Worm (Caenorhabditis elegans) whole organism, L4 larva: ENCODE measurements around the gene Y49E10.29.

Source experiments
- D1046.2 ChIP-seq: fragments of 200-800 bp; sonication (Bioruptor generic); IDR thresholded peaks from 2 replicates; pipeline ENCODE4 v1.3.6; 2022; ENCODE audit warnings: missing genetic modification characterization, missing compliant biosample characterization
- F10B5.3 ChIP-seq: sonication (generic microtip); optimal IDR thresholded peaks from 2 replicates; lab custom pipeline; 2016; ENCODE audit warnings: mild to moderate bottlenecking, missing genetic modification characterization, missing compliant biosample characterization
- F26F4.8 ChIP-seq: fragments of 200-800 bp; sonication (Bioruptor generic); conservative IDR thresholded peaks from 2 replicates; pipeline ENCODE4 v1.3.6; 2022; ENCODE audit warnings: missing genetic modification characterization, missing compliant biosample characterization
- F37D6.2 ChIP-seq: sonication (generic microtip); optimal IDR thresholded peaks from 2 replicates; lab custom pipeline; 2016; ENCODE audit warnings: mild to moderate bottlenecking, missing genetic modification characterization, missing compliant biosample characterization
- F44E2.7 ChIP-seq: fragments of 200-800 bp; sonication (Bioruptor generic); IDR thresholded peaks from 2 replicates; pipeline ENCODE4 v2.1.2; 2022; ENCODE audit warnings: missing genetic modification characterization, missing compliant biosample characterization
- F49E8.2 ChIP-seq: sonication (generic microtip); optimal IDR thresholded peaks from 2 replicates; lab custom pipeline; 2016; ENCODE audit warnings: missing compliant biosample characterization, mild to moderate bottlenecking, missing genetic modification characterization, borderline replicate concordance
- R02D3.7 ChIP-seq: fragments of 150-350 bp; sonication (generic microtip); optimal IDR thresholded peaks from 3 replicates; lab custom pipeline; 2014; ENCODE audit warnings: missing biosample characterization, missing genetic modification characterization
- T26A8.4 ChIP-seq: fragments of 200-800 bp; sonication (Bioruptor generic); IDR thresholded peaks from 2 replicates; pipeline ENCODE4 v1.3.6; 2022; ENCODE audit warnings: missing genetic modification characterization, missing compliant biosample characterization
- Y105C5A.15 ChIP-seq: fragments of 200-800 bp; sonication (Bioruptor generic); IDR thresholded peaks from 2 replicates; pipeline ENCODE4 v1.3.6; 2022; ENCODE audit warnings: missing genetic modification characterization, missing compliant biosample characterization
- Y75B8A.6 ChIP-seq: fragments of 200-800 bp; sonication (Bioruptor generic); IDR thresholded peaks from 2 replicates; pipeline ENCODE4 v1.3.6; 2022; ENCODE audit warnings: missing genetic modification reagents, missing genetic modification characterization, missing compliant biosample characterization
- ZK337.2 ChIP-seq: fragments of 200-800 bp; sonication (Bioruptor generic); IDR thresholded peaks from 2 replicates; pipeline ENCODE4 v1.3.6; 2022; ENCODE audit warnings: missing genetic modification reagents, missing genetic modification characterization, missing compliant biosample characterization
- aly-2 ChIP-seq: sonication (generic microtip); optimal IDR thresholded peaks from 2 replicates; lab custom pipeline; 2018; ENCODE audit warnings: missing biosample characterization, missing genetic modification characterization
- attf-4 ChIP-seq: sonication (generic microtip); optimal IDR thresholded peaks from 3 replicates; lab custom pipeline; 2017; ENCODE audit warnings: missing biosample characterization, missing genetic modification characterization
- ceh-28 ChIP-seq: fragments of 150-350 bp; optimal IDR thresholded peaks from 2 replicates; lab custom pipeline; 2014; ENCODE audit warnings: missing biosample characterization, missing genetic modification reagents, missing genetic modification characterization
- ceh-44 ChIP-seq: fragments of 200-800 bp; sonication (Bioruptor generic); IDR thresholded peaks from 2 replicates; pipeline ENCODE4 v1.3.6; 2022; ENCODE audit warnings: missing genetic modification reagents, missing genetic modification characterization, missing compliant biosample characterization
- ceh-62 ChIP-seq: sonication (generic microtip); optimal IDR thresholded peaks from 2 replicates; lab custom pipeline; 2017; ENCODE audit warnings: missing biosample characterization, missing genetic modification characterization
- ctbp-1 ChIP-seq: fragments of 200-800 bp; sonication (Bioruptor generic); IDR thresholded peaks from 2 replicates; pipeline ENCODE4 v1.3.6; 2022; ENCODE audit warnings: missing genetic modification reagents, missing genetic modification characterization, missing compliant biosample characterization
- daf-12 ChIP-seq: fragments of 150-350 bp; optimal IDR thresholded peaks from 2 replicates; lab custom pipeline; 2014; ENCODE audit warnings: missing biosample characterization, missing genetic modification reagents, missing genetic modification characterization
- daf-19 ChIP-seq: fragments of 200-800 bp; sonication (Bioruptor generic); conservative IDR thresholded peaks from 2 replicates; pipeline ENCODE4 v1.3.6; 2022; ENCODE audit warnings: missing genetic modification characterization, missing compliant biosample characterization
- daf-8 ChIP-seq: fragments of 200-800 bp; sonication (Bioruptor generic); IDR thresholded peaks from 2 replicates; pipeline ENCODE4 v1.3.6; 2022; ENCODE audit warnings: missing genetic modification characterization, missing compliant biosample characterization
- dmd-8 ChIP-seq: fragments of 200-800 bp; sonication (Bioruptor generic); IDR thresholded peaks from 2 replicates; pipeline ENCODE4 v1.3.6; 2022; ENCODE audit warnings: missing genetic modification characterization, missing compliant biosample characterization
- egl-43 ChIP-seq: fragments of 200-800 bp; sonication (Bioruptor generic); IDR thresholded peaks from 2 replicates; pipeline ENCODE4 v1.3.6; 2022; ENCODE audit warnings: missing genetic modification reagents, missing genetic modification characterization, missing compliant biosample characterization
- fkh-10 ChIP-seq: fragments of 150-350 bp; optimal IDR thresholded peaks from 2 replicates; lab custom pipeline; 2014; ENCODE audit warnings: missing biosample characterization, missing genetic modification reagents, missing genetic modification characterization
- hlh-11 ChIP-seq: fragments of 200-800 bp; sonication (Bioruptor generic); optimal IDR thresholded peaks from 2 replicates; lab custom pipeline; 2018; ENCODE audit warnings: mild to moderate bottlenecking, missing genetic modification characterization, missing compliant biosample characterization
- jun-1 ChIP-seq: fragments of 150-350 bp; optimal IDR thresholded peaks from 2 replicates; lab custom pipeline; 2014; ENCODE audit warnings: missing biosample characterization, missing genetic modification reagents, missing genetic modification characterization
- lim-7 ChIP-seq: fragments of 200-800 bp; sonication (Bioruptor generic); IDR thresholded peaks from 2 replicates; pipeline ENCODE4 v1.3.6; 2022; ENCODE audit warnings: missing genetic modification characterization, missing compliant biosample characterization
- lir-3 ChIP-seq: sonication (generic microtip); optimal IDR thresholded peaks from 2 replicates; lab custom pipeline; 2016; ENCODE audit warnings: mild to moderate bottlenecking, missing genetic modification characterization, missing compliant biosample characterization
- lsy-2 ChIP-seq, 2 experiments: fragments of 150-350 bp in 1 of 2; sonication (generic microtip) in 1 of 2; optimal IDR thresholded peaks; 2 replicates each; lab custom pipeline; 2014 to 2017; ENCODE audit warnings: missing biosample characterization in 2 of 2, missing genetic modification characterization in 2 of 2
- madf-5 ChIP-seq, 2 experiments: fragments of 200-800 bp; sonication (Bioruptor generic); IDR thresholded peaks; 2 replicates each; pipeline ENCODE4 v1.3.6; 2022; ENCODE audit warnings: missing compliant biosample characterization in 2 of 2, missing genetic modification characterization in 2 of 2
- mdt-29 ChIP-seq: fragments of 200-800 bp; sonication (Bioruptor generic); IDR thresholded peaks from 2 replicates; pipeline ENCODE4 v1.3.6; 2022; ENCODE audit warnings: missing genetic modification reagents, missing genetic modification characterization, missing compliant biosample characterization
- mxl-3 ChIP-seq: fragments of 200-800 bp; sonication (Bioruptor generic); optimal IDR thresholded peaks from 2 replicates; lab custom pipeline; 2018; ENCODE audit warnings: mild to moderate bottlenecking, missing genetic modification characterization, missing compliant biosample characterization
- nhr-10 ChIP-seq: fragments of 150-350 bp; optimal IDR thresholded peaks from 2 replicates; lab custom pipeline; 2014; ENCODE audit warnings: missing biosample characterization, missing genetic modification characterization
- nhr-111 ChIP-seq: fragments of 200-800 bp; sonication (Bioruptor generic); optimal IDR thresholded peaks from 2 replicates; lab custom pipeline; 2018; ENCODE audit warnings: mild to moderate bottlenecking, missing genetic modification characterization, missing compliant biosample characterization
- nhr-41 ChIP-seq: fragments of 200-800 bp; sonication (Bioruptor generic); IDR thresholded peaks from 2 replicates; pipeline ENCODE4 v1.3.6; 2022; ENCODE audit warnings: missing genetic modification reagents, missing genetic modification characterization, missing compliant biosample characterization
- nhr-48 ChIP-seq: sonication (generic microtip); optimal IDR thresholded peaks from 2 replicates; lab custom pipeline; 2016; ENCODE audit warnings: mild to moderate bottlenecking, missing genetic modification characterization, missing compliant biosample characterization
- nhr-6 ChIP-seq: fragments of 150-350 bp; optimal IDR thresholded peaks from 2 replicates; lab custom pipeline; 2014; ENCODE audit warnings: missing biosample characterization, missing genetic modification characterization
- nhr-76 ChIP-seq: fragments of 150-350 bp; optimal IDR thresholded peaks from 2 replicates; lab custom pipeline; 2014; ENCODE audit warnings: missing biosample characterization, missing genetic modification characterization
- nhr-77 ChIP-seq: fragments of 150-350 bp; optimal IDR thresholded peaks from 2 replicates; lab custom pipeline; 2014; ENCODE audit warnings: missing biosample characterization, missing genetic modification characterization
- pha-4 ChIP-seq, 2 experiments: fragments of 150-350 bp in 1 of 2; fragments of 200-800 bp in 1 of 2; sonication (Bioruptor generic) in 1 of 2; IDR thresholded peaks in 1 of 2; optimal IDR thresholded peaks in 1 of 2; 2 replicates each; pipeline versions ENCODE4 v1.3.6 to Lab custom; 2014 to 2022; ENCODE audit warnings: missing genetic modification characterization in 2 of 2, missing genetic modification reagents in 2 of 2, missing biosample characterization in 1 of 2, missing compliant biosample characterization in 1 of 2
- pqm-1 ChIP-seq: sonication (generic microtip); optimal IDR thresholded peaks from 2 replicates; lab custom pipeline; 2017; ENCODE audit warnings: missing biosample characterization, missing genetic modification characterization
- rbr-2 ChIP-seq: sonication (generic microtip); optimal IDR thresholded peaks from 2 replicates; lab custom pipeline; 2016; ENCODE audit warnings: missing genotype, missing genetic modification characterization, missing compliant biosample characterization
- snpc-4 ChIP-seq: fragments of 150-350 bp; optimal IDR thresholded peaks from 2 replicates; lab custom pipeline; 2014; ENCODE audit warnings: missing biosample characterization, missing genetic modification characterization
- tra-1 ChIP-seq: fragments of 200-800 bp; sonication (Bioruptor generic); IDR thresholded peaks from 2 replicates; pipeline ENCODE4 v1.3.6; 2022; ENCODE audit warnings: missing genetic modification reagents, missing genetic modification characterization, missing compliant biosample characterization
- unc-130 ChIP-seq: sonication (generic microtip); optimal IDR thresholded peaks from 2 replicates; lab custom pipeline; 2016; ENCODE audit warnings: missing genetic modification reagents, missing genetic modification characterization, missing compliant biosample characterization
- unc-62 ChIP-seq, 3 experiments: fragments of 150-350 bp in 1 of 3; sonication (generic microtip); optimal IDR thresholded peaks in 2 of 3; peaks in 1 of 3; 1 replicate in 1 of 3; 2 replicates in 2 of 3; lab custom pipeline; 2014 to 2017; ENCODE audit warnings: missing biosample characterization in 3 of 3, missing genetic modification characterization in 3 of 3, missing genetic modification reagents in 3 of 3, missing genotype in 1 of 3
- vab-7 ChIP-seq: fragments of 200-800 bp; sonication (Bioruptor generic); IDR thresholded peaks from 2 replicates; pipeline ENCODE4 v1.3.6; 2022; ENCODE audit warnings: missing genetic modification reagents, missing genetic modification characterization, missing compliant biosample characterization
- zag-1 ChIP-seq: fragments of 150-350 bp; optimal IDR thresholded peaks from 2 replicates; lab custom pipeline; 2014; ENCODE audit warnings: missing biosample characterization, missing genetic modification characterization
- zfp-2 ChIP-seq: sonication (generic microtip); optimal IDR thresholded peaks from 2 replicates; lab custom pipeline; 2016; ENCODE audit warnings: mild to moderate bottlenecking, missing genetic modification characterization, missing compliant biosample characterization
- zip-2 ChIP-seq: fragments of 150-350 bp; optimal IDR thresholded peaks from 2 replicates; lab custom pipeline; 2014; ENCODE audit warnings: missing biosample characterization, missing genetic modification characterization
- ztf-7 ChIP-seq: fragments of 150-350 bp; optimal IDR thresholded peaks from 2 replicates; lab custom pipeline; 2014; ENCODE audit warnings: missing biosample characterization, missing genetic modification characterization

Gene Y49E10.29

ce11 chrIII:12456801-12457647 lies 11.9 kb upstream of the Y49E10.29 start, which contains the start of the genes scav-3 and Y49E10.21 (continued):
- TF ChIP-seq Y75B8A.6 (GFP tag; lab: Robert Waterston, UW) (no peak), dmd-8 (GFP tag; lab: Robert Waterston, UW) (no peak), ceh-44 (no peak), nhr-76 (tag; lab: Kevin White, UChicago) (no peak), vab-7 (GFP tag; lab: Robert Waterston, UW) (no peak), aly-2 (no peak), Y105C5A.15 (no peak), ceh-62 (tag; lab: Kevin White, UChicago) (no peak), D1046.2 (GFP tag; lab: Robert Waterston, UW) (no peak), ztf-7 (tag; lab: Kevin White, UChicago) (peak; percentile 8), pha-4 (GFP tag; IDR thresholded peaks at IDR 0.05; lab: Robert Waterston, UW) (no peak), pha-4 (tag; optimal IDR thresholded peaks at IDR 0.05; lab: Kevin White, UChicago) (no peak), T26A8.4 (GFP tag; lab: Robert Waterston, UW) (no peak), daf-12 (tag; lab: Kevin White, UChicago) (no peak), nhr-41 (no peak), F10B5.3 (no peak), snpc-4 (tag; lab: Kevin White, UChicago) (no peak), zag-1 (no peak), lsy-2 (tag; optimal IDR thresholded peaks at IDR 0.05; lab: Kevin White, UChicago) (peak in 1 of 2 experiments; percentile 39), hlh-11 (tag; lab: Kevin White, UChicago) (no peak), F44E2.7 (GFP tag; lab: Robert Waterston, UW) (no peak), ctbp-1 (GFP tag; lab: Robert Waterston, UW) (no peak), F37D6.2 (tag; lab: Kevin White, UChicago) (no peak), mxl-3 (GFP tag; lab: Kevin White, UChicago) (peak; percentile 18), rbr-2 (no peak), attf-4 (tag; lab: Kevin White, UChicago) (no peak), nhr-10 (tag; lab: Kevin White, UChicago) (no peak), R02D3.7 (tag; lab: Kevin White, UChicago) (no peak), daf-8 (GFP tag; lab: Robert Waterston, UW) (no peak), pqm-1 (peak; percentile 40), F49E8.2 (tag; lab: Kevin White, UChicago) (peak; percentile 58), unc-130 (GFP tag; lab: Kevin White, UChicago) (peak; percentile 26), unc-62 (GFP tag; optimal IDR thresholded peaks at IDR 0.05 in 1 of 2; lab: Kevin White, UChicago) (no peak), unc-62 (tag; optimal IDR thresholded peaks at IDR 0.05; lab: Kevin White, UChicago) (no peak), tra-1 (GFP tag; lab: Robert Waterston, UW) (no peak), ceh-28 (peak; percentile 62), egl-43 (no peak), zfp-2 (tag; lab: Kevin White, UChicago) (no peak), F26F4.8 (GFP tag; lab: Robert Waterston, UW) (no peak), lim-7 (GFP tag; lab: Robert Waterston, UW) (no peak), daf-19 (GFP tag; lab: Robert Waterston, UW) (no peak), mdt-29 (no peak), nhr-77 (tag; lab: Kevin White, UChicago) (peak; percentile 11), madf-5 (GFP tag; IDR thresholded peaks at IDR 0.05; lab: Robert Waterston, UW) (0 out of 4 replicates have a peak, but pooled peaks of 1 of the 2 experiments have one; percentile 2), jun-1 (tag; lab: Kevin White, UChicago) (no peak), zip-2 (no peak), lir-3 (tag; lab: Kevin White, UChicago) (no peak), fkh-10 (GFP tag; lab: Kevin White, UChicago) (no peak), nhr-111 (GFP tag; lab: Kevin White, UChicago) (no peak), ZK337.2 (GFP tag; lab: Robert Waterston, UW) (no peak), nhr-6 (tag; lab: Kevin White, UChicago) (no peak), nhr-48 (tag; lab: Kevin White, UChicago) (no peak)
